Worm (Caenorhabditis elegans) whole organism, mixed stage, embryonic: ENCODE results near the gene C33D9.13.
A peak's percentile ranks its signal among the peaks of the same experiment; 100 is the strongest.

Experiments
- M03D4.4 ChIP-seq: sonication (generic microtip); optimal IDR thresholded peaks from 2 replicates; lab custom pipeline; 2017; ENCODE audit warnings: mild to moderate bottlenecking, missing genetic modification characterization, missing compliant biosample characterization
- bed-3 ChIP-seq: fragments of 200-800 bp; sonication (Bioruptor generic); optimal IDR thresholded peaks from 3 replicates; lab custom pipeline; 2018; ENCODE audit warnings: mild to moderate bottlenecking, missing genetic modification characterization, moderate library complexity, missing compliant biosample characterization
- blmp-1 ChIP-seq: fragments of 150-350 bp; optimal IDR thresholded peaks from 2 replicates; lab custom pipeline; 2014; ENCODE audit warnings: missing biosample characterization, missing genetic modification characterization
- ceh-39 ChIP-seq: fragments of 150-350 bp; optimal IDR thresholded peaks from 2 replicates; lab custom pipeline; 2014; ENCODE audit warnings: missing biosample characterization, missing genetic modification characterization
- ceh-43 ChIP-seq: fragments of 200-800 bp; sonication (Bioruptor generic); optimal IDR thresholded peaks from 2 replicates; lab custom pipeline; 2018; ENCODE audit warnings: mild to moderate bottlenecking, missing genetic modification characterization, moderate library complexity, missing compliant biosample characterization
- ceh-83 ChIP-seq: fragments of 200-800 bp; sonication (Bioruptor generic); optimal IDR thresholded peaks from 2 replicates; lab custom pipeline; 2018; ENCODE audit warnings: mild to moderate bottlenecking, missing genetic modification characterization, missing compliant biosample characterization
- ces-1 ChIP-seq: fragments of 150-350 bp; optimal IDR thresholded peaks from 2 replicates; lab custom pipeline; 2014; ENCODE audit warnings: missing biosample characterization, missing genetic modification reagents, missing genetic modification characterization
- cnd-1 ChIP-seq: fragments of 200-800 bp; sonication (Bioruptor generic); optimal IDR thresholded peaks from 2 replicates; lab custom pipeline; 2018; ENCODE audit warnings: mild to moderate bottlenecking, missing genetic modification characterization, missing compliant biosample characterization
- drap-1 ChIP-seq: fragments of 200-800 bp; sonication (Bioruptor generic); optimal IDR thresholded peaks from 3 replicates; lab custom pipeline; 2018; ENCODE audit warnings: mild to moderate bottlenecking, missing genetic modification characterization, missing compliant biosample characterization
- elt-1 ChIP-seq: sonication (generic microtip); optimal IDR thresholded peaks from 2 replicates; lab custom pipeline; 2017; ENCODE audit warnings: missing genetic modification characterization, mild to moderate bottlenecking, missing compliant biosample characterization, antibody characterized with exemption, moderate library complexity, borderline replicate concordance; ENCODE audit not compliant: insufficient read depth
- elt-3 ChIP-seq: fragments of 150-350 bp; optimal IDR thresholded peaks from 2 replicates; lab custom pipeline; 2014; ENCODE audit warnings: missing biosample characterization, missing genetic modification characterization
- flh-1 ChIP-seq: fragments of 200-800 bp; sonication (Bioruptor generic); optimal IDR thresholded peaks from 2 replicates; lab custom pipeline; 2018; ENCODE audit warnings: mild to moderate bottlenecking, missing genetic modification characterization, moderate library complexity, missing compliant biosample characterization
- ham-2 ChIP-seq: fragments of 200-800 bp; sonication (Bioruptor generic); optimal IDR thresholded peaks from 2 replicates; lab custom pipeline; 2018; ENCODE audit warnings: mild to moderate bottlenecking, missing genetic modification characterization, missing compliant biosample characterization
- hlh-1 ChIP-seq: fragments of 150-350 bp; optimal IDR thresholded peaks from 2 replicates; lab custom pipeline; 2014; ENCODE audit warnings: missing biosample characterization, missing genetic modification reagents, missing genetic modification characterization
- lin-13 ChIP-seq: fragments of 150-350 bp; optimal IDR thresholded peaks from 2 replicates; lab custom pipeline; 2014; ENCODE audit warnings: missing biosample characterization, missing genetic modification characterization
- lin-32 ChIP-seq: fragments of 200-800 bp; sonication (Bioruptor generic); optimal IDR thresholded peaks from 2 replicates; lab custom pipeline; 2018; ENCODE audit warnings: mild to moderate bottlenecking, missing genetic modification characterization, missing compliant biosample characterization
- lsy-2 ChIP-seq: fragments of 150-350 bp; optimal IDR thresholded peaks from 2 replicates; lab custom pipeline; 2014; ENCODE audit warnings: missing biosample characterization, missing genetic modification characterization
- mab-5 ChIP-seq: fragments of 150-350 bp; optimal IDR thresholded peaks from 2 replicates; lab custom pipeline; 2014; ENCODE audit warnings: missing biosample characterization, missing genetic modification characterization
- mep-1 ChIP-seq: fragments of 150-350 bp; optimal IDR thresholded peaks from 2 replicates; lab custom pipeline; 2017; ENCODE audit warnings: missing biosample characterization, missing genetic modification reagents, missing genetic modification characterization, inconsistent platforms
- mls-2 ChIP-seq: sonication (generic microtip); optimal IDR thresholded peaks from 2 replicates; lab custom pipeline; 2016; ENCODE audit warnings: mild to moderate bottlenecking, missing genetic modification characterization, moderate library complexity, missing compliant biosample characterization
- nhr-12 ChIP-seq: fragments of 150-350 bp; optimal IDR thresholded peaks from 2 replicates; lab custom pipeline; 2014; ENCODE audit warnings: missing biosample characterization, missing genetic modification characterization
- nhr-2 ChIP-seq: fragments of 150-350 bp; optimal IDR thresholded peaks from 2 replicates; lab custom pipeline; 2014; ENCODE audit warnings: missing biosample characterization, missing genetic modification characterization
- nhr-237 ChIP-seq: fragments of 150-350 bp; optimal IDR thresholded peaks from 2 replicates; lab custom pipeline; 2014; ENCODE audit warnings: missing biosample characterization, missing genetic modification characterization
- nhr-28 ChIP-seq: fragments of 150-350 bp; optimal IDR thresholded peaks from 2 replicates; lab custom pipeline; 2014; ENCODE audit warnings: missing biosample characterization, missing genetic modification characterization
- nhr-76 ChIP-seq: sonication (generic microtip); optimal IDR thresholded peaks from 2 replicates; lab custom pipeline; 2017; ENCODE audit warnings: missing biosample characterization, missing genetic modification characterization
- pha-4 ChIP-seq: fragments of 150-350 bp; optimal IDR thresholded peaks from 2 replicates; lab custom pipeline; 2018; ENCODE audit warnings: missing biosample characterization, missing genetic modification reagents, missing genetic modification characterization
- sem-2 ChIP-seq: fragments of 200-800 bp; sonication (Bioruptor generic); optimal IDR thresholded peaks from 2 replicates; lab custom pipeline; 2018; ENCODE audit warnings: mild to moderate bottlenecking, missing genetic modification characterization, missing compliant biosample characterization
- snpc-4 ChIP-seq: fragments of 150-350 bp; optimal IDR thresholded peaks from 2 replicates; lab custom pipeline; 2014; ENCODE audit warnings: missing biosample characterization, missing genetic modification characterization
- sptf-1 ChIP-seq: sonication (generic microtip); optimal IDR thresholded peaks from 2 replicates; lab custom pipeline; 2017; ENCODE audit warnings: mild to moderate bottlenecking, missing genetic modification characterization, moderate library complexity, missing compliant biosample characterization
- tbx-8 ChIP-seq: fragments of 200-800 bp; sonication (Bioruptor generic); optimal IDR thresholded peaks from 2 replicates; lab custom pipeline; 2018; ENCODE audit warnings: mild to moderate bottlenecking, missing genetic modification characterization, moderate library complexity, missing compliant biosample characterization
- unc-120 ChIP-seq: sonication (generic microtip); optimal IDR thresholded peaks from 2 replicates; lab custom pipeline; 2017; ENCODE audit warnings: missing genetic modification characterization, missing compliant biosample characterization; ENCODE audit not compliant: poor library complexity, severe bottlenecking
- unc-39 ChIP-seq: fragments of 150-350 bp; optimal IDR thresholded peaks from 2 replicates; lab custom pipeline; 2014; ENCODE audit warnings: missing biosample characterization, missing genetic modification characterization
- unc-62 ChIP-seq: fragments of 150-350 bp; optimal IDR thresholded peaks from 2 replicates; lab custom pipeline; 2014; ENCODE audit warnings: missing biosample characterization, missing genetic modification reagents, missing genetic modification characterization
- zip-8 ChIP-seq: fragments of 150-350 bp; optimal IDR thresholded peaks from 2 replicates; lab custom pipeline; 2014; ENCODE audit warnings: missing biosample characterization, missing genetic modification characterization
- ztf-11 ChIP-seq: fragments of 150-350 bp; optimal IDR thresholded peaks from 2 replicates; lab custom pipeline; 2014; ENCODE audit warnings: missing biosample characterization, missing genetic modification characterization

C33D9.13 gene

ce11 chrIV:8782172-8782571, 2.9 kb downstream of the C33D9.13 start:
- TF ChIP-seq mep-1 (tag; lab: Kevin White, UChicago): peak; percentile 84
- TF ChIP-seq hlh-1 (tag; lab: Kevin White, UChicago): peak; percentile 93
- TF ChIP-seq ceh-83 (GFP tag; lab: Kevin White, UChicago): peak; percentile 52
- no peak for TF ChIP-seq ceh-39
- TF ChIP-seq lin-32 (GFP tag; lab: Kevin White, UChicago): peak; percentile 74
- TF ChIP-seq nhr-12 (tag; lab: Kevin White, UChicago): no peak
- no peak for TF ChIP-seq flh-1 (GFP tag; lab: Kevin White, UChicago)
- peak; percentile 31 for TF ChIP-seq ceh-43
- TF ChIP-seq elt-3: peak; percentile 5
- no peak for TF ChIP-seq blmp-1 (tag; lab: Kevin White, UChicago)
- peak; percentile 54 for TF ChIP-seq M03D4.4 (tag; lab: Kevin White, UChicago)
- peak; percentile 26 for TF ChIP-seq nhr-2 (tag; lab: Kevin White, UChicago)
- no peak for TF ChIP-seq nhr-28
- peak; percentile 98 for TF ChIP-seq ham-2 (GFP tag; lab: Kevin White, UChicago)
- TF ChIP-seq sptf-1 (tag; lab: Kevin White, UChicago): peak; percentile 78
- peak; percentile 21 for TF ChIP-seq tbx-8 (GFP tag; lab: Kevin White, UChicago)
- TF ChIP-seq lsy-2 (tag; lab: Kevin White, UChicago): peak; percentile 69
- TF ChIP-seq unc-39 (tag; lab: Kevin White, UChicago): no peak
- peak; percentile 83 for TF ChIP-seq cnd-1 (tag; lab: Kevin White, UChicago)
- peak; percentile 95 for TF ChIP-seq unc-120 (tag; lab: Kevin White, UChicago)
- no peak for TF ChIP-seq zip-8 (tag; lab: Kevin White, UChicago)
- TF ChIP-seq bed-3: peak; percentile 14
- peak; percentile 74 for TF ChIP-seq mls-2 (tag; lab: Kevin White, UChicago)
- no peak for TF ChIP-seq snpc-4 (tag; lab: Kevin White, UChicago)
- TF ChIP-seq ztf-11 (tag; lab: Kevin White, UChicago): peak; percentile 74
- no peak for TF ChIP-seq nhr-76 (tag; lab: Kevin White, UChicago)
- peak; percentile 45 for TF ChIP-seq elt-1
- TF ChIP-seq lin-13 (tag; lab: Kevin White, UChicago): peak; percentile 75
- peak; percentile 56 for TF ChIP-seq nhr-237 (tag; lab: Kevin White, UChicago)
- TF ChIP-seq ces-1 (GFP tag; lab: Kevin White, UChicago): peak; percentile 53
- no peak for TF ChIP-seq mab-5
- peak; percentile 75 for TF ChIP-seq drap-1 (GFP tag; lab: Kevin White, UChicago)
- no peak for TF ChIP-seq sem-2
- TF ChIP-seq pha-4 (tag; lab: Kevin White, UChicago): peak; percentile 77
- TF ChIP-seq unc-62: peak; percentile 84

DNA sequence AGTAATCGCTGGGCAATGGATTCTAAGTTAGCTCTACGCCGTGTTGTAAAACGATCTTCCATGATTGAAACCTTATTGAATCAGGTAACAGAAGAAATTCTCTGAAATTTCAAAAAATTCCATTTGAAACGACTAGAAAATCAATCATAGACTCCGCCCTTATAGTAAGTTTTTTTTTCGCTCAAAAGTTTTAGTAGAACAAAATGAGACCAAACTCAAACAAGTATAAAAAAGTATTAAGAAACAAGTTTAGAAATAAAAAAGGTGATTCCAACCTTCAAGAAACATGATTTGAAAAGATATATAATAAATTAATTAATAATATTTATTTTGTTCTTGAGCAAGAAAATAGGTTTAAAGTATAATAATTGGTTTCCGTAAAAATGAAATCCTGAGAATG, 7.0 kb downstream of the C33D9.13 start, which contains the start of gene C33D9.6:
Gene C33D9.6, minus strand, starts transcription at position 101 of the 400 bp plus-strand sequence.
- TF ChIP-seq ceh-39 (no peak), hlh-1 (tag; lab: Kevin White, UChicago) (no peak), zip-8 (tag; lab: Kevin White, UChicago) (no peak), elt-3 (no peak), unc-120 (tag; lab: Kevin White, UChicago) (no peak), ham-2 (GFP tag; lab: Kevin White, UChicago) (no peak), pha-4 (tag; lab: Kevin White, UChicago) (no peak)

DNA sequence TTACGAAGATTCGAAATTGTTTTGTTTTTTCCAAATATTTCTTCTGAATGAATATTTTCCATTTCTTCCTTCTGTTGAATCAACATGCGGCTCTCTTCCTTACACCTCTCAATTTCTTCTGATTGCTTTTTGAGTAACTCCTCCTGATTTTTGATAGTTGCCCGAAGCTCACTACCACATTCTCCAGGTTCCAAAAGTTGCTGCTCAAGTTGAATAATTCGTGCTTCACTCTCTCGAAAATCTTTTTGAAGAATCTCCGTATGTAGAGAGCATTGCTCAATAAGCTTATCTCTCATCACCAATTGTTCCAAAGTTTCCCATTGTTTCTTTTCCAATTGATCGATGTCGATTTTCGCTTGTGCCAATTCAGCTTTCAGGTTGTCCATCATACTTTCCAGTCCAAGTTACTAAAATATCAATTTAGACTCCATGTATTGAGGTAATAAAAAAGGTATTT, 12.2 kb downstream of the C33D9.13 start, which contains the start of gene F20C5.6:
Gene F20C5.6, minus strand, starts transcription at position 407 of the 457 bp plus-strand sequence.
- TF ChIP-seq nhr-237 (tag; lab: Kevin White, UChicago) (no peak), unc-62 (no peak), drap-1 (GFP tag; lab: Kevin White, UChicago) (no peak), hlh-1 (tag; lab: Kevin White, UChicago) (no peak), ceh-83 (GFP tag; lab: Kevin White, UChicago) (no peak), cnd-1 (tag; lab: Kevin White, UChicago) (no peak), unc-39 (tag; lab: Kevin White, UChicago) (no peak), flh-1 (GFP tag; lab: Kevin White, UChicago) (no peak), snpc-4 (tag; lab: Kevin White, UChicago) (no peak), zip-8 (tag; lab: Kevin White, UChicago) (no peak), M03D4.4 (tag; lab: Kevin White, UChicago) (no peak), nhr-2 (tag; lab: Kevin White, UChicago) (no peak), bed-3 (no peak), nhr-76 (tag; lab: Kevin White, UChicago) (no peak), ham-2 (GFP tag; lab: Kevin White, UChicago) (no peak), mep-1 (tag; lab: Kevin White, UChicago) (no peak), blmp-1 (tag; lab: Kevin White, UChicago) (no peak), lin-32 (GFP tag; lab: Kevin White, UChicago) (no peak), elt-1 (no peak)
- TF ChIP-seq, all 35 proteins: peak for 0
